Fruit fly (Drosophila melanogaster) S2 (cell line): ENCODE results near the gene CG15547.

Experiments used
- CG8478 ChIP-seq: fragments of >200 bp; optimal IDR thresholded peaks from 2 replicates; lab custom pipeline; 2018
- CTCF ChIP-seq, 2 experiments: fragments of >200 bp; optimal IDR thresholded peaks; 2 replicates each; lab custom pipeline; 2018

Gene CG15547

DNA sequence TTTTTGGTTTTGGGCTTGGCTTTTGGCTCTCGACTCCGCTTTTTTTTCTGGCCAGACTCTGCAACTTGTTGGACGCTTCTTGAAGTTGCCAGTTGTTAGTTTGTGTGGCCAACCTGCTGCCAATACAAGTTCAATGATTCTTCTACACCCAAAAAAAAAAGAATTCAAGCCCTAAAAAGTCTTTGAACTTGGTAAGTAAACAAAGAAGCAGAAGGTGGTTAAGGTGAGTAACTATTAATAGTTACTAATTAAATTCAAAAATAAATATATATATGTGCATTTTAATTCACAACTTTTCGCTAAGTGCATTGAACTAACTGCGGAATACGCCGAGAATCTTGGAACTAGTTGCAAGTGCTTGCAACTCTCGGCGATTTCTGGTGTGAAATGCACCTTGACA lies 50.2 kb downstream of the CG15547 start:
- no peak for TF ChIP-seq CG8478

DNA sequence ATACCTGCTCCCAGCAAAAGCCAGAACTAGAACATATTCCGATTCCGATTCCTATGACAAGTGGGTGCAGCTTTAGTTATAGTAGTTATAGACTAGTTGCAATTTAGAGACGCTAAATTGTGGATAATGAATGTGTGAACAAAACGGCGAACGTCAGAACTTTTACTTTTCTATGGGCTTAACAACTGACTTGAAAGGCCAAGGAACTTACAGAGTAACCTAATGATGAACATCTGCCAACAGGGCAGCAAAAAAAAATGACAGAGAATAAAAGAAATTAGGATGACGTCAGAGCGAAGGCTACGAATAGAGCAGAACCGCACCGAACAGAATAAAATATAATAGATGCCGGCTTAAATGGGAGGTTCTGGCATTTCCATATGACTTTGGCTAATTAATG lies 51.2 kb downstream of the CG15547 start:
- TF ChIP-seq CTCF (optimal IDR thresholded peaks at IDR 0.05; lab: Kevin White, UChicago) (no peak), CG8478 (no peak)
